Worm (Caenorhabditis elegans) whole organism, L1 larva: ENCODE data around the gene C42D8.1.
A peak's percentile ranks its signal among the peaks of the same experiment; 100 is the strongest.

ENCODE experiments used
- C16A3.4 ChIP-seq: fragments of 150-350 bp; optimal IDR thresholded peaks from 2 replicates; lab custom pipeline; 2014; ENCODE audit warnings: missing biosample characterization, missing genetic modification characterization
- C34B4.2 ChIP-seq: sonication (generic microtip); optimal IDR thresholded peaks from 2 replicates; lab custom pipeline; 2017; ENCODE audit warnings: mild to moderate bottlenecking, missing genetic modification characterization, missing compliant biosample characterization
- alr-1 ChIP-seq: fragments of 200-800 bp; sonication (Bioruptor generic); optimal IDR thresholded peaks from 2 replicates; lab custom pipeline; 2018; ENCODE audit warnings: borderline replicate concordance, mild to moderate bottlenecking, missing genetic modification characterization, missing compliant biosample characterization
- aly-2 ChIP-seq: fragments of 150-350 bp; optimal IDR thresholded peaks from 2 replicates; lab custom pipeline; 2014; ENCODE audit warnings: missing biosample characterization, missing genetic modification characterization
- ceh-63 ChIP-seq: fragments of 200-800 bp; sonication (Bioruptor generic); optimal IDR thresholded peaks from 2 replicates; lab custom pipeline; 2018; ENCODE audit warnings: mild to moderate bottlenecking, missing genetic modification characterization, missing compliant biosample characterization
- ceh-88 ChIP-seq: fragments of 200-800 bp; sonication (Bioruptor generic); IDR thresholded peaks from 2 replicates; pipeline ENCODE4 v1.3.6; 2022; ENCODE audit warnings: missing genetic modification characterization, missing compliant biosample characterization
- ces-1 ChIP-seq: fragments of 150-350 bp; optimal IDR thresholded peaks from 2 replicates; lab custom pipeline; 2014; ENCODE audit warnings: missing biosample characterization, missing genetic modification reagents, missing genetic modification characterization
- dpl-1 ChIP-seq, 3 experiments: fragments of 150-350 bp in 2 of 3; sonication (generic microtip) in 1 of 3; optimal IDR thresholded peaks; 2 replicates each; lab custom pipeline; 2014 to 2017; ENCODE audit warnings: missing biosample characterization in 3 of 3, missing genetic modification characterization in 3 of 3, missing genetic modification reagents in 3 of 3
- dsc-1 ChIP-seq: sonication (generic microtip); optimal IDR thresholded peaks from 2 replicates; lab custom pipeline; 2016; ENCODE audit warnings: mild to moderate bottlenecking, missing genetic modification characterization, missing compliant biosample characterization
- efl-1 ChIP-seq, 4 experiments: fragments of 150-350 bp; optimal IDR thresholded peaks in 3 of 4; peaks in 1 of 4; 1 replicate in 1 of 4; 2 replicates in 3 of 4; lab custom pipeline; 2014; ENCODE audit warnings: missing biosample characterization in 2 of 4, missing genetic modification characterization in 2 of 4, missing genetic modification reagents in 2 of 4
- efl-3 ChIP-seq: fragments of 200-800 bp; sonication (Bioruptor generic); optimal IDR thresholded peaks from 2 replicates; lab custom pipeline; 2018; ENCODE audit warnings: mild to moderate bottlenecking, missing genetic modification characterization, missing compliant biosample characterization
- egl-13 ChIP-seq: sonication (generic microtip); optimal IDR thresholded peaks from 2 replicates; lab custom pipeline; 2016; ENCODE audit warnings: missing genotype, missing genetic modification reagents, missing genetic modification characterization, missing compliant biosample characterization
- egl-27 ChIP-seq, 2 experiments: fragments of 150-350 bp in 1 of 2; sonication (generic microtip); optimal IDR thresholded peaks; 3 replicates each; lab custom pipeline; 2017 to 2018; ENCODE audit warnings: missing biosample characterization in 2 of 2, missing genetic modification characterization in 2 of 2, missing genetic modification reagents in 2 of 2
- ets-5 ChIP-seq: fragments of 200-800 bp; sonication (Bioruptor generic); IDR thresholded peaks from 2 replicates; pipeline ENCODE4 v1.3.6; 2022; ENCODE audit warnings: missing genetic modification characterization, missing compliant biosample characterization
- fkh-10 ChIP-seq: sonication (generic microtip); optimal IDR thresholded peaks from 2 replicates; lab custom pipeline; 2017; ENCODE audit warnings: missing biosample characterization, missing genetic modification reagents, missing genetic modification characterization
- fkh-4 ChIP-seq: sonication (generic microtip); optimal IDR thresholded peaks from 2 replicates; lab custom pipeline; 2016; ENCODE audit warnings: missing compliant biosample characterization, missing genetic modification characterization, borderline replicate concordance
- fos-1 ChIP-seq: fragments of 150-350 bp; optimal IDR thresholded peaks from 2 replicates; lab custom pipeline; 2014; ENCODE audit warnings: missing biosample characterization, missing genetic modification characterization
- grh-1 ChIP-seq: fragments of 200-800 bp; sonication (Bioruptor generic); IDR thresholded peaks from 2 replicates; pipeline ENCODE4 v1.3.6; 2022; ENCODE audit warnings: missing genetic modification reagents, missing genetic modification characterization, missing compliant biosample characterization
- hlh-17 ChIP-seq: fragments of 200-800 bp; sonication (Bioruptor generic); optimal IDR thresholded peaks from 2 replicates; lab custom pipeline; 2018; ENCODE audit warnings: missing genetic modification characterization, mild to moderate bottlenecking, missing compliant biosample characterization, moderate library complexity, borderline replicate concordance
- hlh-4 ChIP-seq: sonication (generic microtip); optimal IDR thresholded peaks from 2 replicates; lab custom pipeline; 2016; ENCODE audit warnings: mild to moderate bottlenecking, missing genetic modification characterization, missing compliant biosample characterization
- hpl-2 ChIP-seq: fragments of 150-350 bp; optimal IDR thresholded peaks from 2 replicates; lab custom pipeline; 2014; ENCODE audit warnings: missing biosample characterization, missing genetic modification reagents, missing genetic modification characterization
- jun-1 ChIP-seq: fragments of 150-350 bp; optimal IDR thresholded peaks from 2 replicates; lab custom pipeline; 2014; ENCODE audit warnings: missing biosample characterization, missing genetic modification reagents, missing genetic modification characterization
- lin-13 ChIP-seq: fragments of 150-350 bp; optimal IDR thresholded peaks from 2 replicates; lab custom pipeline; 2014; ENCODE audit warnings: missing biosample characterization, missing genetic modification reagents, missing genetic modification characterization
- lin-15B ChIP-seq: fragments of 150-350 bp; sonication (generic microtip); optimal IDR thresholded peaks from 3 replicates; lab custom pipeline; 2014; ENCODE audit warnings: missing biosample characterization, missing genetic modification characterization
- lin-35 ChIP-seq, 2 experiments: fragments of 150-350 bp; optimal IDR thresholded peaks; 2 replicates each; lab custom pipeline; 2014; ENCODE audit warnings: missing biosample characterization in 2 of 2, missing genetic modification characterization in 2 of 2, missing genetic modification reagents in 2 of 2
- lin-39 ChIP-seq: fragments of 150-350 bp; optimal IDR thresholded peaks from 2 replicates; lab custom pipeline; 2014; ENCODE audit warnings: missing biosample characterization, missing genetic modification reagents, missing genetic modification characterization
- lsy-2 ChIP-seq, 2 experiments: fragments of 150-350 bp; optimal IDR thresholded peaks; 2 replicates each; lab custom pipeline; 2014; ENCODE audit warnings: missing biosample characterization in 2 of 2, missing genetic modification characterization in 2 of 2
- mab-9 ChIP-seq: fragments of 200-800 bp; sonication (Bioruptor generic); IDR thresholded peaks from 2 replicates; pipeline ENCODE4 v1.3.6; 2022; ENCODE audit warnings: missing genetic modification reagents, missing genetic modification characterization, missing compliant biosample characterization
- mep-1 ChIP-seq: fragments of 150-350 bp; optimal IDR thresholded peaks from 2 replicates; lab custom pipeline; 2014; ENCODE audit warnings: missing biosample characterization, missing genetic modification characterization
- nhr-11 ChIP-seq: fragments of 150-350 bp; optimal IDR thresholded peaks from 2 replicates; lab custom pipeline; 2014; ENCODE audit warnings: missing biosample characterization, missing genetic modification characterization
- nhr-12 ChIP-seq: sonication (generic microtip); optimal IDR thresholded peaks from 2 replicates; lab custom pipeline; 2017; ENCODE audit warnings: missing biosample characterization, missing genetic modification characterization
- nhr-20 ChIP-seq: sonication (generic microtip); optimal IDR thresholded peaks from 2 replicates; lab custom pipeline; 2016; ENCODE audit warnings: mild to moderate bottlenecking, missing genetic modification characterization, missing compliant biosample characterization
- nhr-237 ChIP-seq: fragments of 150-350 bp; optimal IDR thresholded peaks from 2 replicates; lab custom pipeline; 2014; ENCODE audit warnings: missing biosample characterization, missing genetic modification characterization
- nhr-28 ChIP-seq: fragments of 150-350 bp; optimal IDR thresholded peaks from 2 replicates; lab custom pipeline; 2014; ENCODE audit warnings: missing biosample characterization, missing genetic modification characterization
- nhr-71 ChIP-seq: sonication (generic microtip); optimal IDR thresholded peaks from 2 replicates; lab custom pipeline; 2016; ENCODE audit warnings: mild to moderate bottlenecking, missing genetic modification characterization, moderate library complexity, missing compliant biosample characterization
- nhr-76 ChIP-seq: sonication (generic microtip); optimal IDR thresholded peaks from 2 replicates; lab custom pipeline; 2017; ENCODE audit warnings: missing biosample characterization, missing genetic modification characterization
- nhr-77 ChIP-seq: fragments of 150-350 bp; optimal IDR thresholded peaks from 2 replicates; lab custom pipeline; 2014; ENCODE audit warnings: missing biosample characterization, missing genetic modification characterization
- nhr-84 ChIP-seq: sonication (generic microtip); optimal IDR thresholded peaks from 2 replicates; lab custom pipeline; 2017; ENCODE audit warnings: missing biosample characterization, missing genetic modification characterization
- nhr-85 ChIP-seq: sonication (generic microtip); peaks from one replicate; lab custom pipeline; 2016; ENCODE audit warnings: missing genetic modification characterization, inconsistent platforms, missing compliant biosample characterization
- nhr-90 ChIP-seq: sonication (generic microtip); optimal IDR thresholded peaks from 2 replicates; lab custom pipeline; 2016; ENCODE audit warnings: mild to moderate bottlenecking, missing genetic modification characterization, missing compliant biosample characterization; ENCODE audit not compliant: poor library complexity
- pag-3 ChIP-seq: sonication (generic microtip); optimal IDR thresholded peaks from 2 replicates; lab custom pipeline; 2017; ENCODE audit warnings: missing genetic modification characterization, mild to moderate bottlenecking, missing compliant biosample characterization, antibody characterized with exemption, borderline replicate concordance; ENCODE audit not compliant: insufficient read depth
- pqm-1 ChIP-seq: sonication (generic microtip); optimal IDR thresholded peaks from 3 replicates; lab custom pipeline; 2017; ENCODE audit warnings: missing biosample characterization, missing genetic modification characterization
- snpc-4 ChIP-seq: fragments of 150-350 bp; optimal IDR thresholded peaks from 2 replicates; lab custom pipeline; 2014; ENCODE audit warnings: missing biosample characterization, missing genetic modification characterization
- sox-4 ChIP-seq: sonication (generic microtip); optimal IDR thresholded peaks from 2 replicates; lab custom pipeline; 2016; ENCODE audit warnings: missing genetic modification characterization, missing compliant biosample characterization
- sptf-1 ChIP-seq: fragments of 150-350 bp; optimal IDR thresholded peaks from 2 replicates; lab custom pipeline; 2014; ENCODE audit warnings: missing biosample characterization, missing genetic modification characterization
- swsn-7 ChIP-seq: sonication (generic microtip); optimal IDR thresholded peaks from 2 replicates; lab custom pipeline; 2016; ENCODE audit warnings: missing genetic modification characterization, missing compliant biosample characterization
- tlp-1 ChIP-seq: fragments of 150-350 bp; optimal IDR thresholded peaks from 2 replicates; lab custom pipeline; 2014; ENCODE audit warnings: missing biosample characterization, missing genetic modification characterization
- unc-62 ChIP-seq: fragments of 150-350 bp; optimal IDR thresholded peaks from 2 replicates; lab custom pipeline; 2014; ENCODE audit warnings: missing biosample characterization, missing genetic modification reagents, missing genetic modification characterization
- xbp-1 ChIP-seq: sonication (generic microtip); optimal IDR thresholded peaks from 2 replicates; lab custom pipeline; 2016; ENCODE audit warnings: missing genetic modification characterization, missing compliant biosample characterization
- zag-1 ChIP-seq: fragments of 150-350 bp; optimal IDR thresholded peaks from 2 replicates; lab custom pipeline; 2014; ENCODE audit warnings: missing biosample characterization, missing genetic modification characterization
- zip-4 ChIP-seq: fragments of 200-800 bp; sonication (Bioruptor generic); optimal IDR thresholded peaks from 2 replicates; lab custom pipeline; 2018; ENCODE audit warnings: mild to moderate bottlenecking, missing genetic modification characterization, moderate library complexity, missing compliant biosample characterization
- ztf-4 ChIP-seq: fragments of 150-350 bp; optimal IDR thresholded peaks from 2 replicates; lab custom pipeline; 2014; ENCODE audit warnings: missing biosample characterization, missing genetic modification characterization

Gene C42D8.1

ce11 chrX:5077696-5078343, 31.5 kb upstream of the C42D8.1 start, which contains the start of gene cal-5:
Gene cal-5, minus strand, starts transcription at chrX:5077961.
- TF ChIP-seq efl-1 (optimal IDR thresholded peaks at IDR 0.05; lab: Kevin White, UChicago): no peak
- TF ChIP-seq efl-1 (GFP tag; optimal IDR thresholded peaks at IDR 0.05 in 1 of 2; lab: Kevin White, UChicago): peak in 1 of 2 experiments; percentile 71
- TF ChIP-seq nhr-90: peak; percentile 50
- TF ChIP-seq nhr-84 (tag; lab: Kevin White, UChicago): no peak
- no peak for TF ChIP-seq ets-5 (GFP tag; lab: Robert Waterston, UW)
- TF ChIP-seq nhr-11 (tag; lab: Kevin White, UChicago): no peak
- TF ChIP-seq jun-1 (tag; lab: Kevin White, UChicago): no peak
- no peak for TF ChIP-seq lin-39
- TF ChIP-seq egl-13 (tag; lab: Kevin White, UChicago): no peak
- no peak for TF ChIP-seq unc-62 (GFP tag; lab: Kevin White, UChicago)
- TF ChIP-seq ceh-63 (GFP tag; lab: Kevin White, UChicago): no peak
- no peak for TF ChIP-seq pqm-1
- no peak for TF ChIP-seq hlh-17 (GFP tag; lab: Kevin White, UChicago)
- no peak for TF ChIP-seq fkh-4
- TF ChIP-seq ces-1 (GFP tag; lab: Kevin White, UChicago): no peak
- TF ChIP-seq ceh-88 (GFP tag; lab: Robert Waterston, UW): no peak
- no peak for TF ChIP-seq egl-27 (tag; optimal IDR thresholded peaks at IDR 0.05; lab: Kevin White, UChicago)
- peak in 1 of 2 experiments; percentile 6 for TF ChIP-seq lsy-2 (tag; optimal IDR thresholded peaks at IDR 0.05; lab: Kevin White, UChicago)
- no peak for TF ChIP-seq swsn-7 (tag; lab: Kevin White, UChicago)
- TF ChIP-seq fkh-10 (GFP tag; lab: Kevin White, UChicago): no peak
- no peak for TF ChIP-seq sox-4
- TF ChIP-seq nhr-77: no peak
- no peak for TF ChIP-seq alr-1 (tag; lab: Kevin White, UChicago)
- TF ChIP-seq snpc-4 (tag; lab: Kevin White, UChicago): no peak
- no peak for TF ChIP-seq lin-15B (tag; lab: Kevin White, UChicago)
- TF ChIP-seq mep-1 (tag; lab: Kevin White, UChicago): no peak
- TF ChIP-seq zag-1 (tag; lab: Kevin White, UChicago): no peak
- TF ChIP-seq pag-3 (tag; lab: Kevin White, UChicago): no peak
- TF ChIP-seq fos-1: no peak
- TF ChIP-seq nhr-76: no peak
- 0 out of 2 replicates have a peak, but pooled peaks have one; percentile 15 for TF ChIP-seq grh-1 (GFP tag; lab: Robert Waterston, UW)
- TF ChIP-seq nhr-28 (tag; lab: Kevin White, UChicago): no peak
- TF ChIP-seq lin-35 (GFP tag; optimal IDR thresholded peaks at IDR 0.05; lab: Kevin White, UChicago): no peak
- TF ChIP-seq nhr-71 (tag; lab: Kevin White, UChicago): peak; percentile 57
- no peak for TF ChIP-seq zip-4 (GFP tag; lab: Kevin White, UChicago)
- no peak for TF ChIP-seq ztf-4 (tag; lab: Kevin White, UChicago)
- TF ChIP-seq hlh-4 (tag; lab: Kevin White, UChicago): no peak
- TF ChIP-seq sptf-1: no peak
- TF ChIP-seq C16A3.4 (tag; lab: Kevin White, UChicago): no peak
- TF ChIP-seq dsc-1 (tag; lab: Kevin White, UChicago): no peak
- TF ChIP-seq xbp-1 (tag; lab: Kevin White, UChicago): no peak
- peak; percentile 33 for TF ChIP-seq nhr-237
- no peak for TF ChIP-seq lin-13 (GFP tag; lab: Kevin White, UChicago)
- TF ChIP-seq aly-2 (tag; lab: Kevin White, UChicago): no peak
- TF ChIP-seq mab-9 (GFP tag; lab: Robert Waterston, UW): no peak
- peak; percentile 79 for TF ChIP-seq nhr-85 (tag; lab: Kevin White, UChicago)
- no peak for TF ChIP-seq efl-3 (GFP tag; lab: Kevin White, UChicago)
- TF ChIP-seq tlp-1 (tag; lab: Kevin White, UChicago): no peak
- no peak for TF ChIP-seq hpl-2 (GFP tag; lab: Kevin White, UChicago)
- no peak for TF ChIP-seq C34B4.2 (tag; lab: Kevin White, UChicago)
- TF ChIP-seq nhr-12 (tag; lab: Kevin White, UChicago): no peak
- no peak for TF ChIP-seq dpl-1 (GFP tag; optimal IDR thresholded peaks at IDR 0.05; lab: Kevin White, UChicago)
- peak; percentile 66 for TF ChIP-seq nhr-20 (tag; lab: Kevin White, UChicago)
